Worm (Caenorhabditis elegans) whole organism, midembryonic: ENCODE data around the gene hst-2.

Experiments used
- T22C8.4 ChIP-seq: fragments of 200-800 bp; sonication (Bioruptor generic); IDR thresholded peaks from 2 replicates; pipeline ENCODE4 v1.3.6; 2022; ENCODE audit warnings: missing genetic modification characterization, missing compliant biosample characterization
- cog-1 ChIP-seq: sonication (generic microtip); optimal IDR thresholded peaks from 2 replicates; lab custom pipeline; 2016; ENCODE audit warnings: missing genetic modification characterization, missing compliant biosample characterization
- flt-1 ChIP-seq: fragments of 200-800 bp; sonication (Bioruptor generic); IDR thresholded peaks from 2 replicates; pipeline ENCODE4 v1.3.6; 2022; ENCODE audit warnings: missing genetic modification characterization, missing compliant biosample characterization
- klf-2 ChIP-seq: fragments of 200-800 bp; sonication (Bioruptor generic); conservative IDR thresholded peaks from 2 replicates; pipeline ENCODE4 v1.3.6; 2022; ENCODE audit warnings: missing genetic modification reagents, missing genetic modification characterization, missing compliant biosample characterization
- med-1 ChIP-seq: sonication (generic microtip); optimal IDR thresholded peaks from 2 replicates; lab custom pipeline; 2017; ENCODE audit warnings: missing genetic modification characterization, mild to moderate bottlenecking, missing compliant biosample characterization, antibody characterized with exemption, missing genetic modification reagents; ENCODE audit not compliant: insufficient read depth
- ref-1 ChIP-seq: fragments of 200-800 bp; sonication (Bioruptor generic); conservative IDR thresholded peaks from 2 replicates; pipeline ENCODE4 v1.3.6; 2022; ENCODE audit warnings: missing genetic modification reagents, missing genetic modification characterization, missing compliant biosample characterization
- tab-1 ChIP-seq: fragments of 200-800 bp; sonication (Bioruptor generic); IDR thresholded peaks from 2 replicates; pipeline ENCODE4 v1.3.6; 2022; ENCODE audit warnings: missing genetic modification characterization, missing compliant biosample characterization
- ztf-23 ChIP-seq: fragments of 200-800 bp; sonication (Bioruptor generic); IDR thresholded peaks from 2 replicates; pipeline ENCODE4 v1.3.6; 2022; ENCODE audit warnings: missing genetic modification reagents, missing genetic modification characterization, missing compliant biosample characterization
- ztf-29 ChIP-seq: fragments of 200-800 bp; sonication (Bioruptor generic); IDR thresholded peaks from 2 replicates; pipeline ENCODE4 v1.3.6; 2022; ENCODE audit warnings: missing genetic modification reagents, missing genetic modification characterization, missing compliant biosample characterization

Gene hst-2

DNA sequence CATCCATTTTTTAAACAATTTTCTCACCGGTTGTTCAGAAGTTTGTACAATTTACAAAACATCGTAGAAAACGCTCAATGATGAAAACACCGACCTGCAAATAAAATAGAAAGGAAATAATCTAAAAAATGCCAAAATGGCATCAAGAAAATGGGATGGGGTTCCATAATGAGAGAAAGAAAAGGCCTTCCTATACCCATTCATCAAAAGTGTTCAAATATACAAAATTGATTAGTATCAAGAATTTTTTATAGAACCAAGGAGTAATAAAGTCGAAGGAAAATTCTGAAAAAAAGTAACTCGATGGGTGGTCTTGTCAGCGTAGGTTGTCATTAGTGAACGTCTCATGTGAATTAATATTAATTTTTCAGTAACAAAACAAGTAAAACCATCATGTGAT is 19.6 kb upstream of the hst-2 start, which contains the start of gene C34F6.12:
Gene C34F6.12 (minus strand): TSS at position 101 of the 400 bp plus-strand sequence.
- TF ChIP-seq klf-2 (GFP tag; lab: Robert Waterston, UW) = no peak
- TF ChIP-seq flt-1 (GFP tag; lab: Robert Waterston, UW) = no peak
- no peak for TF ChIP-seq ztf-23
- TF ChIP-seq med-1 (GFP tag; lab: Kevin White, UChicago) = no peak
- no peak for TF ChIP-seq ref-1 (GFP tag; lab: Robert Waterston, UW)
- TF ChIP-seq tab-1 = no peak
- no peak for TF ChIP-seq cog-1

DNA sequence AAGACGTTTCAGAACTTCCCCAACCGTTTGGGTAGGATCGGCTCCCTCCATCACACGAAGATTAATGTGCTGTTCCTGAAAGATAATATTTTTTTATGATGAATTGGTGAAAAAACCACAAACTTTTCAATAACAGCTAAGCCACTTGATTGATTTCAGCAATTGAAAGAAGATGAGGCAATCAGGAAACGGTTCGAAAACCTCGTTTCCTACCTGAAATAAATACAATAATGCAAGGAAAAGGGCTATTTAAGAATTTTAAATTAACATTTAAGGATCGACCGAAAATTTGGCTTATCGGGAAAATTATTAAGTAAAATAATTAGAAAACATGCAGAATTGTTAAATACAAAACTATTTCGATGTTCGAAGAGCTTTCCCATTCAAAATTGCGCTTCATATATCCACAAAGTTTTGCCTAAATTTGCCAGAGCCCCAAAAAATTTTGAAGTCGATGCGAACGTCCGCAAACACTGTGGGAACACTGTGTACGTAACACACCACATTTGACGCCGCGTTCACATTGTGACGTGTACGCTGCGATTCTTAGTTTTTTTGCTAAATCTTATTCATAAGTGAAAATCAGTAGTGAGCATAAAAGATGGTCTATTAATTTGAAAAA is 15.8 kb upstream of the hst-2 start, which contains the start of gene C34F6.9:
Gene C34F6.9 (minus strand): TSS at position 51 of the 622 bp plus-strand sequence.
- TF ChIP-seq T22C8.4 (GFP tag; lab: Robert Waterston, UW) = no peak
- TF ChIP-seq ztf-23 = no peak
- TF ChIP-seq med-1 (GFP tag; lab: Kevin White, UChicago) = no peak
- no peak for TF ChIP-seq tab-1
- no peak for TF ChIP-seq klf-2 (GFP tag; lab: Robert Waterston, UW)
- no peak for TF ChIP-seq ref-1 (GFP tag; lab: Robert Waterston, UW)
- TF ChIP-seq flt-1 (GFP tag; lab: Robert Waterston, UW) = no peak
- TF ChIP-seq cog-1 = no peak
- no peak for TF ChIP-seq ztf-29 (GFP tag; lab: Robert Waterston, UW)

DNA sequence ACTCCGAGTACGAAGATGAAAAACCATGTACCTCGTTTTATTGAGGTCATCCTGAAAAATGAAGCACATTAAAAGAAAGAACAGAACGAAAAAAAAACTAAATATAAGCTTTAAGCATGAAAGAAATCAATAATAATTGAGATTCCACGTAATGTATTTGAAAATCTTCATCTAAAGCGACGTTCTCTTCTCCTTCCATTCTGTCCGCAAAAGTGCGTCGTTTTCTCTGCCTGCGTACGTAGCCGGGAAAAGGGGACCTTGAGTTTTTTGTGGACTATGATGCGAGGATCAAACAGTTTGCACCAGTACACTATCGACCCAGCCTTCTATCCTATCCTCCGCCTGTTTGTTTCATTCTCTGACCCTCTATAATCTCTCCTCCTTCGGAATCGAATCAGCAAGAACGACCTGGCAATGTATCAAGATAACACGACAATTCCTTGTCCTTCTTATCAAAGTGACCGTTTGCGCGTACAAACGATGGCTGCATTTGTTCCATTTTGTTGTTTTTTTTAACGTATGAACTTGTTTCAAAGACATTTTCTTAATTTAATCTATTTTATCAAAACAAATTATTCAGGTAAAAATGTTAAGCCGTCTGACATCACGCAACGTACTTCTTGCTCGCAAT is 8.6 kb upstream of the hst-2 start, which contains the start of the genes C34F6.7 and idh-2:
Gene C34F6.7 (minus strand): TSS at position 51 of the 631 bp plus-strand sequence.
Gene idh-2 (plus strand): TSS at position 581 of the 631 bp plus-strand sequence.
- TF ChIP-seq T22C8.4 (GFP tag; lab: Robert Waterston, UW) = no peak
- no peak for TF ChIP-seq flt-1 (GFP tag; lab: Robert Waterston, UW)
- no peak for TF ChIP-seq tab-1
- TF ChIP-seq cog-1 = no peak

- TF ChIP-seq T22C8.4 (GFP tag; lab: Robert Waterston, UW) (no peak), flt-1 (GFP tag; lab: Robert Waterston, UW) (no peak), tab-1 (no peak), med-1 (GFP tag; lab: Kevin White, UChicago) (no peak), cog-1 (no peak), ztf-23 (no peak), ztf-29 (GFP tag; lab: Robert Waterston, UW) (no peak), klf-2 (GFP tag; lab: Robert Waterston, UW) (no peak), ref-1 (GFP tag; lab: Robert Waterston, UW) (no peak)
Measured at ce11 chrX:11211360-11211759, 4.4 kb upstream of the hst-2 start.

DNA sequence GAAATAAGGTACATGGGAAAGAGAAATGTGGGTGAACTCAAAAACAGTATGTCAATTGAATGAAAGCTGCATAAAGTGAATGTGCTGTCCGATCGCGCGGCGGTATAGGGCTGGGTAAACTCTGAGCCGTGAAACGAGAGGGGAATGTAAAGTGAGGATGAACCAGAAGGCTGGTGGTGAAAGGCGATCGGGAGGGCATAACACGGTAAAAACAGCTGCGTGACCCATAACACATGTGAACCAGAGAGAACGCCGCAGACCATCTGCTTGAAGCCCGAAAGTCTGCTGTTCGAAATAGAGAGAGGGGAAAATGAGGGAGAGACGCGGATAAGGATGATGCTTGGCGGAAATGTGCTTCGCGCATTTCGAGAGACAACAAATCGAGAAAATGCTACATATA is 3.5 kb upstream of the hst-2 start:
- TF ChIP-seq tab-1 = 0 out of 2 replicates have a peak, but pooled peaks have one; percentile 50
- no peak for TF ChIP-seq T22C8.4 (GFP tag; lab: Robert Waterston, UW)

DNA sequence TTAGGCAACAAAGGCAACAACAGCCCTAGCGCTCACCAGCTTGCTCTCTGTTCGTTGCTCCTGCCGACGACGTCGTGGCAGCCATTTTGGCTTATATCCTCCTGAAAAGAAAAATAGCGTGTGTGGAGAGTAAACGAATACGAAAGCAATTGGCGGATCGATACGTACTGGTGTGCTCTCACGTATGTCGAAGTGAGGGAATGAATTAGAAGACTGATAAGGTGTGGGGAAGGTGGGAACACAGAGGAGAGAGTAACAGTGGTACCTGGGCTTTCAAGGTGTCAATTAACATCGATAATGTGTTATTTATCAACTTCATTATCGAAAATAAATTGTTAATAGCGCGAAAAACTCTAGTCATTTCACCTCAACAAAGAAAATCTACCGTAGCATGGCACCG is 1.8 kb upstream of the hst-2 start, which contains the start of gene C34F6.5:
Gene C34F6.5 (minus strand): TSS at position 101 of the 400 bp plus-strand sequence.
- TF ChIP-seq ref-1 (GFP tag; lab: Robert Waterston, UW) = no peak
- no peak for TF ChIP-seq ztf-29 (GFP tag; lab: Robert Waterston, UW)
- no peak for TF ChIP-seq T22C8.4 (GFP tag; lab: Robert Waterston, UW)
- TF ChIP-seq med-1 (GFP tag; lab: Kevin White, UChicago) = no peak
- TF ChIP-seq ztf-23 = no peak
- TF ChIP-seq cog-1 = no peak
- no peak for TF ChIP-seq tab-1
- no peak for TF ChIP-seq flt-1 (GFP tag; lab: Robert Waterston, UW)

- TF ChIP-seq tab-1 (no peak), ztf-29 (GFP tag; lab: Robert Waterston, UW) (no peak), klf-2 (GFP tag; lab: Robert Waterston, UW) (no peak), cog-1 (no peak), ztf-23 (no peak), med-1 (GFP tag; lab: Kevin White, UChicago) (no peak), T22C8.4 (GFP tag; lab: Robert Waterston, UW) (no peak), flt-1 (GFP tag; lab: Robert Waterston, UW) (no peak), ref-1 (GFP tag; lab: Robert Waterston, UW) (no peak)
Measured at ce11 chrX:11203773-11204172, 3.2 kb downstream of the hst-2 start, which contains the start of gene C34F6.11. Gene C34F6.11, minus strand, starts transcription at chrX:11203932.

DNA sequence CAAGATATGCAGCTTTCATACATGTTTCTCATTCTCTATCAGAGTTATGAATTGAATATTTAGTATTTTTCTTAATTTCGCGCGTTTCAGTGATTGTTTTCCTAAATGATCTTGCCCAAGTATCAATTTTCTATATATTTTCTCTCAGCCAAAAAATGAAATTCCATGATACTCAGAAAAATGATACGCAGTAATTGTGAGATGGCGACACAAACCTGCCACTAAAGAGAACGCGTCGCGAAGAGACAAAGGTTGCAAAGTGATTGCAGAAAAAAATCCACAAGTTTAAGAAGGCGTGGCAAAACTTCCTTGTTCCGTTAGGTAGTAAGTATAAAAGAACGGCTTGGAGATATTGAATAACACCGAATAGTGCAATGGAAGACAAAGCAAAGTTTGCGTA is 5.8 kb downstream of the hst-2 start, which contains the start of gene col-179:
Gene col-179 (plus strand): TSS at position 301 of the 400 bp plus-strand sequence.
- TF ChIP-seq T22C8.4 (GFP tag; lab: Robert Waterston, UW) (no peak), ztf-29 (GFP tag; lab: Robert Waterston, UW) (no peak), klf-2 (GFP tag; lab: Robert Waterston, UW) (no peak), med-1 (GFP tag; lab: Kevin White, UChicago) (no peak), ref-1 (GFP tag; lab: Robert Waterston, UW) (no peak), tab-1 (no peak), cog-1 (no peak), flt-1 (GFP tag; lab: Robert Waterston, UW) (no peak), ztf-23 (no peak)

ce11 chrX:11199155-11199554 is 7.8 kb downstream of the hst-2 start, which contains the start of gene col-178:
Gene col-178, plus strand, starts transcription at chrX:11199455.
- TF ChIP-seq klf-2 (GFP tag; lab: Robert Waterston, UW) = no peak
- no peak for TF ChIP-seq ref-1 (GFP tag; lab: Robert Waterston, UW)
- no peak for TF ChIP-seq flt-1 (GFP tag; lab: Robert Waterston, UW)
- TF ChIP-seq med-1 (GFP tag; lab: Kevin White, UChicago) = no peak
- no peak for TF ChIP-seq ztf-29 (GFP tag; lab: Robert Waterston, UW)
- TF ChIP-seq tab-1 = no peak
- no peak for TF ChIP-seq ztf-23
- TF ChIP-seq cog-1 = no peak
- no peak for TF ChIP-seq T22C8.4 (GFP tag; lab: Robert Waterston, UW)
